Fruit fly (Drosophila melanogaster): Measurements from ENCODE around the gene CG11322.

The CG11322 gene

DNA sequence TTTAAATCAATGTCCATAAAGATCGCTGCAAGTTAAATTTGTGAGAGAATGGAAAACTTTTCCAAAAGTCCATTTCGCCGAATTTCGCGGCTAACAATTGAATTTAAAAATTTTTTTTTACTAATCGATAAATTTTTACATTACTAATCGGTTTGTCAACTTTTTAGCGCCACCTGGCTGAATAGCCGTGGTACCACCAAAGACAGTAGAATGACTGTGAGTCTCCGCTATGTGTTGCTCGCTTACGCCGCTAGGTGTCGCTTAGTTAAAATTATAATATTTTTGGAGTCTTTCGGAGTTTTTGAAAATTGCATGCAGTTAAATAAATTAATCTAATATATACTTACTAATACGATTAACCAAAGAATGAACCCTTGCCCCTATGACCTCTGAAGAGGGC is 38.0 kb upstream of the CG11322 start (continued):
- TF ChIP-seq nerfin-2 (GFP tag; IDR thresholded peaks at IDR 0.05; ENCODE audit: partially characterized antibody) (peak; percentile 12; the same call in 1 of the 2 replicates), CG7928 (GFP tag; optimal IDR thresholded peaks at IDR 0.05) (peak; percentile 6), gsb-n (tag; optimal IDR thresholded peaks at IDR 0.05) (peak; percentile 24), Atf6 (GFP tag; IDR thresholded peaks at IDR 0.05) (peak; percentile 18; the same call in 1 of the 2 replicates), seq (GFP tag; IDR thresholded peaks at IDR 0.05) (no peak), CG32532 (GFP tag; IDR thresholded peaks at IDR 0.05) (peak; percentile 77), bbx (GFP tag; IDR thresholded peaks at IDR 0.05; ENCODE audit: partially characterized antibody) (peak; percentile 43; the same call in 1 of the 2 replicates), onecut (GFP tag; IDR thresholded peaks at IDR 0.05) (peak; percentile 69), CG18764 (GFP tag; optimal IDR thresholded peaks at IDR 0.05) (peak; percentile 19), CG32772 (GFP tag; IDR thresholded peaks at IDR 0.05) (peak; percentile 60; the same call in 1 of the 2 replicates), CG12219 (GFP tag; optimal IDR thresholded peaks at IDR 0.05) (no peak), cwo (GFP tag; optimal IDR thresholded peaks at IDR 0.05) (no peak), CG9609 (GFP tag; optimal IDR thresholded peaks at IDR 0.05) (peak; percentile 30), Lpt (GFP tag; optimal IDR thresholded peaks at IDR 0.05) (no peak), CG1647 (GFP tag; optimal IDR thresholded peaks at IDR 0.05) (peak; percentile 36), CG30403 (GFP tag; optimal IDR thresholded peaks at IDR 0.05) (peak; percentile 55), NK7.1 (GFP tag; optimal IDR thresholded peaks at IDR 0.05) (no peak), lilli (GFP tag; optimal IDR thresholded peaks at IDR 0.05) (peak; percentile 51), NC2β (GFP tag; optimal IDR thresholded peaks at IDR 0.05) (peak; percentile 47), CG12299 (tag; optimal IDR thresholded peaks at IDR 0.05) (peak; percentile 16), CG1602 (GFP tag; optimal IDR thresholded peaks at IDR 0.05) (peak; percentile 17), abd-A (tag; optimal IDR thresholded peaks at IDR 0.05) (no peak), Scr (GFP tag; IDR thresholded peaks at IDR 0.05; ENCODE audit: partially characterized antibody) (peak; percentile 41; the same call in 1 of the 2 replicates), unc-4 (GFP tag; IDR thresholded peaks at IDR 0.05; ENCODE audit: partially characterized antibody) (peak; percentile 40; the same call in 1 of the 2 replicates), ase (GFP tag; IDR thresholded peaks at IDR 0.05) (peak; percentile 52; the same call in 1 of the 3 replicates), Dll (GFP tag; IDR thresholded peaks at IDR 0.05; ENCODE audit: partially characterized antibody) (0 out of 4 replicates have a peak, but pooled peaks have one; percentile 33), CG3065 (GFP tag; optimal IDR thresholded peaks at IDR 0.05) (no peak), CG17568 (GFP tag; optimal IDR thresholded peaks at IDR 0.05) (peak; percentile 1), CG5245 (GFP tag; optimal IDR thresholded peaks at IDR 0.05) (peak; percentile 57), chn (GFP tag; optimal IDR thresholded peaks at IDR 0.05) (peak; percentile 23), CG8290 (GFP tag; optimal IDR thresholded peaks at IDR 0.05) (peak; percentile 77), CG8290 (tag; optimal IDR thresholded peaks at IDR 0.05) (no peak), HmgD (GFP tag; optimal IDR thresholded peaks at IDR 0.05) (peak; percentile 69), croc (GFP tag; conservative IDR thresholded peaks at IDR 0.05) (no peak), BEAF-32 (GFP tag; optimal IDR thresholded peaks at IDR 0.05) (peak; percentile 57), Gug (GFP tag; IDR thresholded peaks at IDR 0.05) (peak; percentile 19; the same call in 1 of the 4 replicates), bab2 (GFP tag; optimal IDR thresholded peaks at IDR 0.05) (peak; percentile 30), fd102C (GFP tag; optimal IDR thresholded peaks at IDR 0.05) (peak; percentile 9), ttk (GFP tag; IDR thresholded peaks at IDR 0.05) (no peak), CG18262 (tag; optimal IDR thresholded peaks at IDR 0.05) (peak; percentile 39), CG1603 (tag; optimal IDR thresholded peaks at IDR 0.05) (peak; percentile 52), Jarid2 (GFP tag; optimal IDR thresholded peaks at IDR 0.05) (peak; percentile 42), CG3847 (GFP tag; IDR thresholded peaks at IDR 0.05) (peak; percentile 55), CoRest (tag; optimal IDR thresholded peaks at IDR 0.05) (peak; percentile 65), Med (GFP tag) (peak; percentile 92), knrl (GFP tag; IDR thresholded peaks at IDR 0.05; ENCODE audit: partially characterized antibody) (peak; percentile 55; the same call in 1 of the 3 replicates), CG10959 (GFP tag; IDR thresholded peaks at IDR 0.05) (no peak), CG15011 (GFP tag; optimal IDR thresholded peaks at IDR 0.05) (no peak), CG9797 (GFP tag; optimal IDR thresholded peaks at IDR 0.05) (peak; percentile 26), CG10209 (GFP tag; optimal IDR thresholded peaks at IDR 0.05) (peak; percentile 25)

Data from whole organism, embryonic.